Fruit fly (Drosophila melanogaster): ENCODE measurements around the gene Sox21a.
A peak's percentile ranks its signal among the peaks of the same experiment; 100 is the strongest.

The Sox21a gene

dm6 chr3L:14071621-14072020 is 36.3 kb downstream of the Sox21a start, which contains the start of gene Pex1 (continued):
- peak; percentile 44 for TF ChIP-seq vri (GFP tag; optimal IDR thresholded peaks at IDR 0.05)
- no peak for TF ChIP-seq CG6854 (GFP tag; optimal IDR thresholded peaks at IDR 0.05)
- TF ChIP-seq CG10631 (GFP tag; optimal IDR thresholded peaks at IDR 0.05) = no peak
- TF ChIP-seq fkh (GFP tag; optimal IDR thresholded peaks at IDR 0.05) = no peak
- TF ChIP-seq Blimp-1 (GFP tag; optimal IDR thresholded peaks at IDR 0.05) = peak; percentile 38
- TF ChIP-seq CG10669 (GFP tag; optimal IDR thresholded peaks at IDR 0.05) = no peak
- TF ChIP-seq CG3919 (GFP tag; optimal IDR thresholded peaks at IDR 0.05) = no peak
- peak; percentile 22 for TF ChIP-seq esn (GFP tag; optimal IDR thresholded peaks at IDR 0.05)
- no peak for TF ChIP-seq CG6792 (GFP tag; optimal IDR thresholded peaks at IDR 0.05)
- TF ChIP-seq Sox14 (GFP tag; optimal IDR thresholded peaks at IDR 0.05) = peak; percentile 17
- TF ChIP-seq Lpt (GFP tag; optimal IDR thresholded peaks at IDR 0.05) = no peak
- no peak for TF ChIP-seq spab (GFP tag; optimal IDR thresholded peaks at IDR 0.05)
- TF ChIP-seq Eip93F (GFP tag; optimal IDR thresholded peaks at IDR 0.05) = no peak
- TF ChIP-seq CG3032 (tag; optimal IDR thresholded peaks at IDR 0.05) = peak; percentile 23
- TF ChIP-seq Met (GFP tag; optimal IDR thresholded peaks at IDR 0.05) = peak; percentile 8
- no peak for TF ChIP-seq CG34406 (GFP tag; optimal IDR thresholded peaks at IDR 0.05)
- no peak for TF ChIP-seq ss (GFP tag; optimal IDR thresholded peaks at IDR 0.05)
- TF ChIP-seq Hr39 (GFP tag; optimal IDR thresholded peaks at IDR 0.05) = no peak
- TF ChIP-seq salr (GFP tag; optimal IDR thresholded peaks at IDR 0.05) = no peak
- no peak for TF ChIP-seq CG15336 (GFP tag; IDR thresholded peaks at IDR 0.05)
- peak; percentile 65 for TF ChIP-seq Eip78C (GFP tag)
- no peak for TF ChIP-seq Sox102F (GFP tag; optimal IDR thresholded peaks at IDR 0.05)
- no peak for TF ChIP-seq CG8319 (GFP tag; optimal IDR thresholded peaks at IDR 0.05)

dm6 chr3L:14064065-14064414 is 43.9 kb downstream of the Sox21a start:
- 0 out of 3 replicates have a peak, but pooled peaks have one; percentile 19 for TF ChIP-seq eg (GFP tag; IDR thresholded peaks at IDR 0.05)
- TF ChIP-seq achi (GFP tag; optimal IDR thresholded peaks at IDR 0.05) = no peak
- TF ChIP-seq CG6854 (GFP tag; optimal IDR thresholded peaks at IDR 0.05) = no peak

DNA sequence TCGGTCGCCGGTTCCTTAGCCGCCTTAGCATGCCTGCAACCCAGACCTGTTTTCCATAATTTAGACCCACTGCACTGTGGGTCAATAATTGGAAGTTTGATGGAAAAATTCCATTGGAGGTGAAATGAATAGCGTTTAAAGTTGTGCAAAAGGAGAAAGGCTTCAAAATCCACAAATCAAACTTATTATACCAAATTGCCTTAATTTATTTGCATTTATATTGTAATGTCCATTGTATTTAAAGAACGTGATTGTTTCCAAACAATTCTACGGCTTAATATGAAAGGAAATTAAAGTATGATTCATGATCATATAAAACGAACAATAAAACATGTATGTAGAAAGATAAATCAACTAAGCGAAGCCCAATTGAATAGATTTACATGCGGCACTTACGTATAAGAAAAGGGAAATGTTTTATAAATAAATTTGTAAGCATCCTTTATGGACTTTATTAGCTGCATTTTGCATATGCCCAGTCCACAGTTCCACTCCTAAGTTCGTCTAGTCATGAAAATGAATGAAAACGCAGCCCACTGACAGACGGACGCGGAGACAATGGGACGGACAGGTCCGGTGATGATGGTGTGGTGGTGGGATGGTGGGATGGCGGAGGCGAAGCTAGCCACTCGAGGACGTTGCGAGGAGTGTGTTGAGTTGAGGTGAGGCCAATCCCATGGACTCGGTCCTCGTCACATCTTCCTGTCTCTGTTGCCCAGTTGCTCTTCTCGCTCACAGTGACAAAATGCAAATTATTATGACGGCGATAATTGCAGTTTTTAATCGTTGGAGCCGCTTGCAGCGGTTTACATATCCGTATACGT is 44.5 kb downstream of the Sox21a start:
- TF ChIP-seq CG1621 (tag; optimal IDR thresholded peaks at IDR 0.05) (peak; percentile 36), Eip93F (GFP tag; optimal IDR thresholded peaks at IDR 0.05) (no peak), CG6792 (GFP tag; optimal IDR thresholded peaks at IDR 0.05) (no peak), Lpt (GFP tag; optimal IDR thresholded peaks at IDR 0.05) (peak; percentile 9), achi (GFP tag; optimal IDR thresholded peaks at IDR 0.05) (peak; percentile 31), Met (GFP tag; optimal IDR thresholded peaks at IDR 0.05) (no peak), CG3919 (GFP tag; optimal IDR thresholded peaks at IDR 0.05) (no peak), CG6163 (GFP tag; IDR thresholded peaks at IDR 0.05) (peak; percentile 48; the same call in 2 of the 3 replicates), CG8632 (GFP tag; optimal IDR thresholded peaks at IDR 0.05) (no peak), CG9139 (GFP tag; optimal IDR thresholded peaks at IDR 0.05) (no peak), Hr38 (GFP tag; optimal IDR thresholded peaks at IDR 0.05) (no peak), CG6854 (GFP tag; optimal IDR thresholded peaks at IDR 0.05) (no peak), Sox14 (GFP tag; optimal IDR thresholded peaks at IDR 0.05) (peak; percentile 15), svp (GFP tag) (peak; percentile 30), net (GFP tag; optimal IDR thresholded peaks at IDR 0.05) (no peak), eg (GFP tag; IDR thresholded peaks at IDR 0.05) (no peak), acj6 (GFP tag; optimal IDR thresholded peaks at IDR 0.05) (peak; percentile 22), CG8319 (GFP tag; optimal IDR thresholded peaks at IDR 0.05) (no peak), Ets96B (tag; optimal IDR thresholded peaks at IDR 0.05) (peak; percentile 13), CG6808 (GFP tag; optimal IDR thresholded peaks at IDR 0.05) (peak; percentile 19), CG31627 (GFP tag; optimal IDR thresholded peaks at IDR 0.05) (no peak), Blimp-1 (GFP tag; optimal IDR thresholded peaks at IDR 0.05) (no peak), fd59A (GFP tag; optimal IDR thresholded peaks at IDR 0.05) (peak; percentile 49), spab (GFP tag; optimal IDR thresholded peaks at IDR 0.05) (no peak), Sox102F (GFP tag; optimal IDR thresholded peaks at IDR 0.05) (no peak), CG7368 (GFP tag; optimal IDR thresholded peaks at IDR 0.05) (no peak), CG6276 (GFP tag; optimal IDR thresholded peaks at IDR 0.05) (peak; percentile 5), CG10669 (GFP tag; optimal IDR thresholded peaks at IDR 0.05) (no peak), CG11762 (GFP tag; optimal IDR thresholded peaks at IDR 0.05; ENCODE audit: insufficient read depth) (no peak), dsx (GFP tag; optimal IDR thresholded peaks at IDR 0.05; ENCODE audit: poor library complexity, severe bottlenecking) (no peak), Ets21C (GFP tag; optimal IDR thresholded peaks at IDR 0.05) (no peak), Smox (GFP tag; optimal IDR thresholded peaks at IDR 0.05) (no peak), dac (GFP tag; optimal IDR thresholded peaks at IDR 0.05) (no peak), CG8119 (GFP tag; IDR thresholded peaks at IDR 0.05) (no peak)
